Worm (Caenorhabditis elegans) whole organism, L1 larva: Measurements from ENCODE around the gene D2007.2.

Experiments
- F16B12.6 ChIP-seq: fragments of 150-350 bp; optimal IDR thresholded peaks from 2 replicates; lab custom pipeline; 2014; ENCODE audit warnings: missing biosample characterization, missing genetic modification characterization
- Y116A8C.19 ChIP-seq: sonication (generic microtip); optimal IDR thresholded peaks from 2 replicates; lab custom pipeline; 2016; ENCODE audit warnings: missing compliant biosample characterization, missing genetic modification characterization, borderline replicate concordance
- alr-1 ChIP-seq: fragments of 200-800 bp; sonication (Bioruptor generic); optimal IDR thresholded peaks from 2 replicates; lab custom pipeline; 2018; ENCODE audit warnings: borderline replicate concordance, mild to moderate bottlenecking, missing genetic modification characterization, missing compliant biosample characterization
- aly-2 ChIP-seq: fragments of 150-350 bp; optimal IDR thresholded peaks from 2 replicates; lab custom pipeline; 2014; ENCODE audit warnings: missing biosample characterization, missing genetic modification characterization
- blmp-1 ChIP-seq: fragments of 150-350 bp; optimal IDR thresholded peaks from 2 replicates; lab custom pipeline; 2014; ENCODE audit warnings: missing biosample characterization, missing genetic modification characterization
- ceh-63 ChIP-seq: fragments of 200-800 bp; sonication (Bioruptor generic); optimal IDR thresholded peaks from 2 replicates; lab custom pipeline; 2018; ENCODE audit warnings: mild to moderate bottlenecking, missing genetic modification characterization, missing compliant biosample characterization
- ceh-8 ChIP-seq: fragments of 200-800 bp; sonication (Bioruptor generic); optimal IDR thresholded peaks from 2 replicates; lab custom pipeline; 2018; ENCODE audit warnings: mild to moderate bottlenecking, missing genetic modification characterization, moderate library complexity, missing compliant biosample characterization
- ceh-88 ChIP-seq: fragments of 200-800 bp; sonication (Bioruptor generic); IDR thresholded peaks from 2 replicates; pipeline ENCODE4 v1.3.6; 2022; ENCODE audit warnings: missing genetic modification characterization, missing compliant biosample characterization
- ceh-90 ChIP-seq: sonication (generic microtip); optimal IDR thresholded peaks from 2 replicates; lab custom pipeline; 2016; ENCODE audit warnings: missing genetic modification characterization, missing compliant biosample characterization
- dpl-1 ChIP-seq, 3 experiments: fragments of 150-350 bp in 2 of 3; sonication (generic microtip) in 1 of 3; optimal IDR thresholded peaks; 2 replicates each; lab custom pipeline; 2014 to 2017; ENCODE audit warnings: missing biosample characterization in 3 of 3, missing genetic modification characterization in 3 of 3, missing genetic modification reagents in 3 of 3
- egl-13 ChIP-seq: sonication (generic microtip); optimal IDR thresholded peaks from 2 replicates; lab custom pipeline; 2016; ENCODE audit warnings: missing genotype, missing genetic modification reagents, missing genetic modification characterization, missing compliant biosample characterization
- egl-27 ChIP-seq, 2 experiments: fragments of 150-350 bp in 1 of 2; sonication (generic microtip); optimal IDR thresholded peaks; 3 replicates each; lab custom pipeline; 2017 to 2018; ENCODE audit warnings: missing biosample characterization in 2 of 2, missing genetic modification characterization in 2 of 2, missing genetic modification reagents in 2 of 2
- elt-3 ChIP-seq, 6 experiments: fragments of 150-350 bp in 1 of 6; sonication (generic microtip); optimal IDR thresholded peaks; 2 replicates each; lab custom pipeline; 2017 to 2018; ENCODE audit warnings: missing biosample characterization in 6 of 6, missing genetic modification characterization in 6 of 6, inconsistent platforms in 1 of 6
- ets-5 ChIP-seq: fragments of 200-800 bp; sonication (Bioruptor generic); IDR thresholded peaks from 2 replicates; pipeline ENCODE4 v1.3.6; 2022; ENCODE audit warnings: missing genetic modification characterization, missing compliant biosample characterization
- fkh-4 ChIP-seq: sonication (generic microtip); optimal IDR thresholded peaks from 2 replicates; lab custom pipeline; 2016; ENCODE audit warnings: missing compliant biosample characterization, missing genetic modification characterization, borderline replicate concordance
- fkh-8 ChIP-seq: sonication (generic microtip); optimal IDR thresholded peaks from 2 replicates; lab custom pipeline; 2016; ENCODE audit warnings: mild to moderate bottlenecking, missing genetic modification characterization, missing compliant biosample characterization
- fos-1 ChIP-seq: fragments of 150-350 bp; optimal IDR thresholded peaks from 2 replicates; lab custom pipeline; 2014; ENCODE audit warnings: missing biosample characterization, missing genetic modification characterization
- grh-1 ChIP-seq: fragments of 200-800 bp; sonication (Bioruptor generic); IDR thresholded peaks from 2 replicates; pipeline ENCODE4 v1.3.6; 2022; ENCODE audit warnings: missing genetic modification reagents, missing genetic modification characterization, missing compliant biosample characterization
- hlh-17 ChIP-seq: fragments of 200-800 bp; sonication (Bioruptor generic); optimal IDR thresholded peaks from 2 replicates; lab custom pipeline; 2018; ENCODE audit warnings: missing genetic modification characterization, mild to moderate bottlenecking, missing compliant biosample characterization, moderate library complexity, borderline replicate concordance
- hlh-4 ChIP-seq: sonication (generic microtip); optimal IDR thresholded peaks from 2 replicates; lab custom pipeline; 2016; ENCODE audit warnings: mild to moderate bottlenecking, missing genetic modification characterization, missing compliant biosample characterization
- hpl-2 ChIP-seq: fragments of 150-350 bp; optimal IDR thresholded peaks from 2 replicates; lab custom pipeline; 2014; ENCODE audit warnings: missing biosample characterization, missing genetic modification reagents, missing genetic modification characterization
- irx-1 ChIP-seq: sonication (generic microtip); optimal IDR thresholded peaks from 2 replicates; lab custom pipeline; 2016; ENCODE audit warnings: missing genetic modification characterization, missing compliant biosample characterization
- isw-1 ChIP-seq: fragments of 200-800 bp; sonication (Bioruptor generic); IDR thresholded peaks from 2 replicates; pipeline ENCODE4 v1.3.6; 2022; ENCODE audit warnings: missing genetic modification characterization, missing compliant biosample characterization
- jun-1 ChIP-seq: fragments of 150-350 bp; optimal IDR thresholded peaks from 2 replicates; lab custom pipeline; 2014; ENCODE audit warnings: missing biosample characterization, missing genetic modification reagents, missing genetic modification characterization
- lin-13 ChIP-seq: fragments of 150-350 bp; optimal IDR thresholded peaks from 2 replicates; lab custom pipeline; 2014; ENCODE audit warnings: missing biosample characterization, missing genetic modification reagents, missing genetic modification characterization
- lin-35 ChIP-seq, 2 experiments: fragments of 150-350 bp; optimal IDR thresholded peaks; 2 replicates each; lab custom pipeline; 2014; ENCODE audit warnings: missing biosample characterization in 2 of 2, missing genetic modification characterization in 2 of 2, missing genetic modification reagents in 2 of 2
- lin-39 ChIP-seq: fragments of 150-350 bp; optimal IDR thresholded peaks from 2 replicates; lab custom pipeline; 2014; ENCODE audit warnings: missing biosample characterization, missing genetic modification reagents, missing genetic modification characterization
- lir-3 ChIP-seq: sonication (generic microtip); optimal IDR thresholded peaks from 2 replicates; lab custom pipeline; 2016; ENCODE audit warnings: mild to moderate bottlenecking, missing genetic modification characterization, moderate library complexity, missing compliant biosample characterization; ENCODE audit not compliant: poor library complexity
- lsy-2 ChIP-seq, 2 experiments: fragments of 150-350 bp; optimal IDR thresholded peaks; 2 replicates each; lab custom pipeline; 2014; ENCODE audit warnings: missing biosample characterization in 2 of 2, missing genetic modification characterization in 2 of 2
- mef-2 ChIP-seq: fragments of 150-350 bp; optimal IDR thresholded peaks from 2 replicates; lab custom pipeline; 2014; ENCODE audit warnings: missing biosample characterization, missing genetic modification characterization
- nhr-11 ChIP-seq: fragments of 150-350 bp; optimal IDR thresholded peaks from 2 replicates; lab custom pipeline; 2014; ENCODE audit warnings: missing biosample characterization, missing genetic modification characterization
- nhr-12 ChIP-seq: sonication (generic microtip); optimal IDR thresholded peaks from 2 replicates; lab custom pipeline; 2017; ENCODE audit warnings: missing biosample characterization, missing genetic modification characterization
- nhr-19 ChIP-seq: fragments of 200-800 bp; sonication (Bioruptor generic); conservative IDR thresholded peaks from 2 replicates; pipeline ENCODE4 v1.3.6; 2022; ENCODE audit warnings: missing genetic modification characterization, missing compliant biosample characterization
- nhr-237 ChIP-seq: fragments of 150-350 bp; optimal IDR thresholded peaks from 2 replicates; lab custom pipeline; 2014; ENCODE audit warnings: missing biosample characterization, missing genetic modification characterization
- nhr-47 ChIP-seq: sonication (generic microtip); optimal IDR thresholded peaks from 2 replicates; lab custom pipeline; 2016; ENCODE audit warnings: mild to moderate bottlenecking, missing genetic modification characterization, moderate library complexity, missing compliant biosample characterization
- nhr-76 ChIP-seq: sonication (generic microtip); optimal IDR thresholded peaks from 2 replicates; lab custom pipeline; 2017; ENCODE audit warnings: missing biosample characterization, missing genetic modification characterization
- nhr-85 ChIP-seq: sonication (generic microtip); peaks from one replicate; lab custom pipeline; 2016; ENCODE audit warnings: missing genetic modification characterization, inconsistent platforms, missing compliant biosample characterization
- nhr-90 ChIP-seq: sonication (generic microtip); optimal IDR thresholded peaks from 2 replicates; lab custom pipeline; 2016; ENCODE audit warnings: mild to moderate bottlenecking, missing genetic modification characterization, missing compliant biosample characterization; ENCODE audit not compliant: poor library complexity
- pag-3 ChIP-seq: sonication (generic microtip); optimal IDR thresholded peaks from 2 replicates; lab custom pipeline; 2017; ENCODE audit warnings: missing genetic modification characterization, mild to moderate bottlenecking, missing compliant biosample characterization, antibody characterized with exemption, borderline replicate concordance; ENCODE audit not compliant: insufficient read depth
- pqm-1 ChIP-seq: sonication (generic microtip); optimal IDR thresholded peaks from 3 replicates; lab custom pipeline; 2017; ENCODE audit warnings: missing biosample characterization, missing genetic modification characterization
- skn-1 ChIP-seq: fragments of 150-350 bp; optimal IDR thresholded peaks from 2 replicates; lab custom pipeline; 2014; ENCODE audit warnings: missing biosample characterization, missing genetic modification characterization
- snpc-4 ChIP-seq: fragments of 150-350 bp; optimal IDR thresholded peaks from 2 replicates; lab custom pipeline; 2014; ENCODE audit warnings: missing biosample characterization, missing genetic modification characterization
- snu-23 ChIP-seq: sonication (generic microtip); optimal IDR thresholded peaks from 2 replicates; lab custom pipeline; 2016; ENCODE audit warnings: missing genetic modification characterization, missing compliant biosample characterization
- sox-4 ChIP-seq: sonication (generic microtip); optimal IDR thresholded peaks from 2 replicates; lab custom pipeline; 2016; ENCODE audit warnings: missing genetic modification characterization, missing compliant biosample characterization
- swsn-7 ChIP-seq: sonication (generic microtip); optimal IDR thresholded peaks from 2 replicates; lab custom pipeline; 2016; ENCODE audit warnings: missing genetic modification characterization, missing compliant biosample characterization
- tbx-2 ChIP-seq: sonication (generic microtip); optimal IDR thresholded peaks from 2 replicates; lab custom pipeline; 2016; ENCODE audit warnings: missing genetic modification characterization, missing compliant biosample characterization
- unc-86 ChIP-seq: sonication (generic microtip); optimal IDR thresholded peaks from 2 replicates; lab custom pipeline; 2016; ENCODE audit warnings: missing genetic modification characterization, missing compliant biosample characterization
- vab-15 ChIP-seq: sonication (generic microtip); optimal IDR thresholded peaks from 2 replicates; lab custom pipeline; 2017; ENCODE audit warnings: missing genotype, mild to moderate bottlenecking, missing genetic modification characterization, missing compliant biosample characterization
- xbp-1 ChIP-seq: sonication (generic microtip); optimal IDR thresholded peaks from 2 replicates; lab custom pipeline; 2016; ENCODE audit warnings: missing genetic modification characterization, missing compliant biosample characterization
- zip-4 ChIP-seq: fragments of 200-800 bp; sonication (Bioruptor generic); optimal IDR thresholded peaks from 2 replicates; lab custom pipeline; 2018; ENCODE audit warnings: mild to moderate bottlenecking, missing genetic modification characterization, moderate library complexity, missing compliant biosample characterization
- ztf-11 ChIP-seq, 2 experiments: sonication (generic microtip); optimal IDR thresholded peaks; 2 replicates each; lab custom pipeline; 2016 to 2017; ENCODE audit warnings: missing genetic modification characterization in 2 of 2, missing biosample characterization in 1 of 2, missing compliant biosample characterization in 1 of 2
- ztf-4 ChIP-seq: fragments of 150-350 bp; optimal IDR thresholded peaks from 2 replicates; lab custom pipeline; 2014; ENCODE audit warnings: missing biosample characterization, missing genetic modification characterization

The D2007.2 gene

ce11 chrIII:8144574-8145065 lies 4.1 kb upstream of the D2007.2 start, which contains the start of the genes C14B9.8 and mrpl-18:
Gene C14B9.8, minus strand, starts transcription at chrIII:8144629.
Gene mrpl-18, plus strand, starts transcription at chrIII:8145015.
- TF ChIP-seq jun-1 (tag; lab: Kevin White, UChicago) (no peak), elt-3 (tag; optimal IDR thresholded peaks at IDR 0.05; lab: Kevin White, UChicago) (peak in 2 of 6 experiments; percentile 20 to 43), ceh-88 (GFP tag; lab: Robert Waterston, UW) (peak; percentile 18; the same call in 1 of the 2 replicates), ets-5 (GFP tag; lab: Robert Waterston, UW) (no peak), skn-1 (tag; lab: Kevin White, UChicago) (peak; percentile 13), pag-3 (no peak), xbp-1 (tag; lab: Kevin White, UChicago) (peak; percentile 80), sox-4 (tag; lab: Kevin White, UChicago) (peak; percentile 78), isw-1 (GFP tag; lab: Robert Waterston, UW) (peak; percentile 66), nhr-11 (tag; lab: Kevin White, UChicago) (no peak), hlh-4 (tag; lab: Kevin White, UChicago) (no peak), zip-4 (peak; percentile 6), lin-39 (tag; lab: Kevin White, UChicago) (peak; percentile 54), alr-1 (no peak), lin-35 (GFP tag; optimal IDR thresholded peaks at IDR 0.05; lab: Kevin White, UChicago) (peak; percentile 47 to 68), fkh-8 (tag; lab: Kevin White, UChicago) (peak; percentile 73), lsy-2 (tag; optimal IDR thresholded peaks at IDR 0.05; lab: Kevin White, UChicago) (peak; percentile 78 to 82), ztf-4 (no peak), vab-15 (tag; lab: Kevin White, UChicago) (no peak), irx-1 (tag; lab: Kevin White, UChicago) (peak; percentile 94), nhr-237 (tag; lab: Kevin White, UChicago) (no peak), nhr-90 (tag; lab: Kevin White, UChicago) (peak; percentile 89), egl-27 (tag; optimal IDR thresholded peaks at IDR 0.05; lab: Kevin White, UChicago) (no peak), hlh-17 (GFP tag; lab: Kevin White, UChicago) (no peak), ceh-90 (tag; lab: Kevin White, UChicago) (peak; percentile 93), egl-13 (tag; lab: Kevin White, UChicago) (peak; percentile 81), mef-2 (tag; lab: Kevin White, UChicago) (no peak), blmp-1 (tag; lab: Kevin White, UChicago) (no peak), unc-86 (tag; lab: Kevin White, UChicago) (peak; percentile 57), grh-1 (GFP tag; lab: Robert Waterston, UW) (peak; percentile 59), ztf-11 (tag; optimal IDR thresholded peaks at IDR 0.05; lab: Kevin White, UChicago) (peak in 1 of 2 experiments; percentile 89), F16B12.6 (tag; lab: Kevin White, UChicago) (peak; percentile 43), fkh-4 (tag; lab: Kevin White, UChicago) (peak; percentile 89), nhr-19 (GFP tag; lab: Robert Waterston, UW) (peak; percentile 70), pqm-1 (tag; lab: Kevin White, UChicago) (no peak), lin-13 (GFP tag; lab: Kevin White, UChicago) (peak; percentile 50), swsn-7 (tag; lab: Kevin White, UChicago) (peak; percentile 69), nhr-85 (tag; lab: Kevin White, UChicago) (peak; percentile 87), Y116A8C.19 (tag; lab: Kevin White, UChicago) (peak; percentile 63), nhr-76 (tag; lab: Kevin White, UChicago) (no peak), snu-23 (peak; percentile 73), tbx-2 (tag; lab: Kevin White, UChicago) (peak; percentile 83), nhr-12 (tag; lab: Kevin White, UChicago) (no peak), ceh-8 (GFP tag; lab: Kevin White, UChicago) (no peak), snpc-4 (tag; lab: Kevin White, UChicago) (peak; percentile 47), aly-2 (peak; percentile 22), nhr-47 (peak; percentile 88), fos-1 (tag; lab: Kevin White, UChicago) (no peak), lir-3 (tag; lab: Kevin White, UChicago) (peak; percentile 95), ceh-63 (GFP tag; lab: Kevin White, UChicago) (no peak), hpl-2 (GFP tag; lab: Kevin White, UChicago) (no peak), dpl-1 (GFP tag; optimal IDR thresholded peaks at IDR 0.05; lab: Kevin White, UChicago) (peak; percentile 54 to 71 (median 69))
